Worm (Caenorhabditis elegans): ENCODE data around the gene C04E12.2.

ce11 chrV:3332023-3332422, 35.9 kb upstream of the C04E12.2 start, which contains the start of gene C17B7.9:
- no peak for TF ChIP-seq ama-1 (optimal IDR thresholded peaks at IDR 0.05)
- no peak for TF ChIP-seq tbx-11 (GFP tag; IDR thresholded peaks at IDR 0.05)
- no peak for TF ChIP-seq hmg-4 (GFP tag; optimal IDR thresholded peaks at IDR 0.05)
- no peak for TF ChIP-seq ets-7 (tag; optimal IDR thresholded peaks at IDR 0.05)
- TF ChIP-seq hmbx-1 (tag; optimal IDR thresholded peaks at IDR 0.05): no peak
- TF ChIP-seq ceh-13 (GFP tag; optimal IDR thresholded peaks at IDR 0.05): no peak
- no peak for TF ChIP-seq flt-1 (GFP tag; IDR thresholded peaks at IDR 0.05)
- TF ChIP-seq tra-4 (tag; optimal IDR thresholded peaks at IDR 0.05): no peak
